Fruit fly (Drosophila melanogaster) whole organism, wandering third instar larva: ENCODE data around the gene CG31233.

Experiments
- Abd-B ChIP-seq: fragments of >200 bp; optimal IDR thresholded peaks from 2 replicates; lab custom pipeline; 2017; ENCODE audit warnings: missing biosample characterization, missing genetic modification characterization
- CG32264 ChIP-seq: fragments of 200-800 bp; sonication (Bioruptor generic); optimal IDR thresholded peaks from 2 replicates; lab custom pipeline; 2016; ENCODE audit warnings: missing biosample characterization, missing genetic modification characterization
- CG9705 ChIP-seq: fragments of 200-800 bp; sonication (Bioruptor generic); optimal IDR thresholded peaks from 2 replicates; lab custom pipeline; 2018; ENCODE audit warnings: missing biosample characterization, mild to moderate bottlenecking, missing genetic modification characterization
- CrebA ChIP-seq: fragments of 200-800 bp; sonication (Bioruptor generic); optimal IDR thresholded peaks from 2 replicates; lab custom pipeline; 2016; ENCODE audit warnings: missing biosample characterization, mild to moderate bottlenecking, missing genetic modification characterization, borderline replicate concordance
- Dfd ChIP-seq: fragments of >200 bp; optimal IDR thresholded peaks from 2 replicates; lab custom pipeline; 2017; ENCODE audit warnings: missing biosample characterization, missing genetic modification characterization
- Dif ChIP-seq: fragments of 200-275, 200-300 bp; sonication (Bioruptor generic); optimal IDR thresholded peaks from 2 replicates; lab custom pipeline; 2018; ENCODE audit warnings: missing biosample characterization, missing genetic modification characterization; ENCODE audit not compliant: partially characterized antibody
- GATAd ChIP-seq: sonication (Bioruptor generic); optimal IDR thresholded peaks from 2 replicates; lab custom pipeline; 2016; ENCODE audit warnings: missing biosample characterization, missing genetic modification characterization
- HLH106 ChIP-seq: fragments of 200-800 bp; optimal IDR thresholded peaks from 3 replicates; lab custom pipeline; 2019; ENCODE audit warnings: missing biosample characterization, mild to moderate bottlenecking, missing genetic modification characterization, moderate library complexity
- Hnf4 ChIP-seq: fragments of 200-800 bp; sonication (Bioruptor generic); optimal IDR thresholded peaks from 2 replicates; lab custom pipeline; 2016; ENCODE audit warnings: missing biosample characterization, mild to moderate bottlenecking, missing genetic modification characterization
- Hr78 ChIP-seq: fragments of >200 bp; optimal IDR thresholded peaks from 2 replicates; lab custom pipeline; 2017; ENCODE audit warnings: missing biosample characterization, missing genetic modification characterization
- Hr83 ChIP-seq: fragments of 200-300 bp; sonication (Bioruptor generic); optimal IDR thresholded peaks from 2 replicates; lab custom pipeline; 2016; ENCODE audit warnings: missing biosample characterization, mild to moderate bottlenecking, missing genetic modification characterization, moderate library complexity; ENCODE audit not compliant: poor library complexity, severe bottlenecking
- Jra ChIP-seq: sonication (Bioruptor generic); optimal IDR thresholded peaks from 2 replicates; lab custom pipeline; 2016; ENCODE audit warnings: missing biosample characterization, missing genetic modification characterization
- Mio ChIP-seq: sonication (Bioruptor generic); optimal IDR thresholded peaks from 2 replicates; lab custom pipeline; 2016; ENCODE audit warnings: missing biosample characterization, missing genetic modification characterization
- Myc ChIP-seq: fragments of >200 bp; optimal IDR thresholded peaks from 2 replicates; lab custom pipeline; 2017
- N ChIP-seq: fragments of >200 bp; optimal IDR thresholded peaks from 2 replicates; lab custom pipeline; 2018; ENCODE audit warnings: missing biosample characterization, missing external identifiers, missing genetic modification characterization
- OdsH ChIP-seq: fragments of 200-800 bp; sonication (Bioruptor generic); optimal IDR thresholded peaks from 2 replicates; lab custom pipeline; 2016; ENCODE audit warnings: missing biosample characterization, mild to moderate bottlenecking, missing genetic modification characterization
- Rel ChIP-seq, 2 experiments: fragments of 200-800 bp; sonication (Bioruptor generic) in 1 of 2; optimal IDR thresholded peaks; 2 replicates in 1 of 2; 3 replicates in 1 of 2; lab custom pipeline; 2016 to 2019; ENCODE audit warnings: mild to moderate bottlenecking in 2 of 2, missing biosample characterization in 2 of 2, missing genetic modification characterization in 2 of 2, moderate library complexity in 1 of 2
- Sp1 ChIP-seq: fragments of 200-800 bp; sonication (Bioruptor generic); optimal IDR thresholded peaks from 3 replicates; lab custom pipeline; 2019; ENCODE audit warnings: missing biosample characterization, mild to moderate bottlenecking, missing genetic modification characterization, moderate library complexity
- Vsx2 ChIP-seq: fragments of 200-300, 225-300 bp; sonication (Bioruptor generic); optimal IDR thresholded peaks from 2 replicates; lab custom pipeline; 2018; ENCODE audit warnings: missing biosample characterization, missing genetic modification characterization; ENCODE audit not compliant: partially characterized antibody
- br ChIP-seq: fragments of 200-800 bp; sonication (Bioruptor generic); optimal IDR thresholded peaks from 2 replicates; lab custom pipeline; 2016; ENCODE audit warnings: missing biosample characterization, missing genetic modification characterization
- brk ChIP-seq: fragments of 200-800 bp; sonication (Bioruptor generic); optimal IDR thresholded peaks from 2 replicates; lab custom pipeline; 2016; ENCODE audit warnings: missing biosample characterization, mild to moderate bottlenecking, missing genetic modification characterization
- dl ChIP-seq, 2 experiments: fragments of 175-275, 200-275 bp in 1 of 2; fragments of 200-275 bp in 1 of 2; sonication (Bioruptor generic); optimal IDR thresholded peaks; lab custom pipeline; 2018; ENCODE audit warnings: mild to moderate bottlenecking in 2 of 2, missing biosample characterization in 2 of 2, missing genetic modification characterization in 2 of 2, moderate library complexity in 2 of 2; ENCODE audit not compliant: partially characterized antibody in 2 of 2, insufficient read depth in 1 of 2
- dmrt93B ChIP-seq: fragments of 200-800 bp; sonication (Bioruptor generic); optimal IDR thresholded peaks from 2 replicates; lab custom pipeline; 2018; ENCODE audit warnings: missing biosample characterization, mild to moderate bottlenecking, missing genetic modification characterization
- dsf ChIP-seq: sonication (Bioruptor generic); optimal IDR thresholded peaks from 2 replicates; lab custom pipeline; 2016; ENCODE audit warnings: missing biosample characterization, missing genetic modification characterization, borderline replicate concordance
- ey ChIP-seq: fragments of 200-800 bp; sonication (Bioruptor generic); optimal IDR thresholded peaks from 2 replicates; lab custom pipeline; 2016; ENCODE audit warnings: missing biosample characterization, missing genetic modification characterization
- foxo ChIP-seq, 2 experiments: fragments of 200-800 bp; sonication (Bioruptor generic); optimal IDR thresholded peaks; 2 replicates in 1 of 2; 3 replicates in 1 of 2; lab custom pipeline; 2016 to 2017; ENCODE audit warnings: missing biosample characterization in 2 of 2, missing genetic modification characterization in 2 of 2
- fru ChIP-seq: fragments of 200-800 bp; sonication (Bioruptor generic); optimal IDR thresholded peaks from 3 replicates; lab custom pipeline; 2016; ENCODE audit warnings: missing biosample characterization, mild to moderate bottlenecking, missing genetic modification characterization
- h ChIP-seq: fragments of 200-800 bp; sonication (Bioruptor generic); optimal IDR thresholded peaks from 3 replicates; lab custom pipeline; 2016; ENCODE audit warnings: missing biosample characterization, mild to moderate bottlenecking, missing genetic modification characterization
- jim ChIP-seq: fragments of 175-275, 200-325 bp; sonication (Bioruptor generic); optimal IDR thresholded peaks from 2 replicates; lab custom pipeline; 2016; ENCODE audit warnings: missing biosample characterization, mild to moderate bottlenecking, missing genetic modification characterization
- lola ChIP-seq: fragments of >200 bp; optimal IDR thresholded peaks from 2 replicates; lab custom pipeline; 2017; ENCODE audit warnings: missing biosample characterization, missing genetic modification characterization
- pan ChIP-seq: fragments of >200 bp; optimal IDR thresholded peaks from 2 replicates; lab custom pipeline; 2017
- psq ChIP-seq: fragments of 200-800 bp; sonication (Bioruptor generic); optimal IDR thresholded peaks from 3 replicates; lab custom pipeline; 2017; ENCODE audit warnings: missing biosample characterization, mild to moderate bottlenecking, missing genetic modification characterization, moderate library complexity
- rgr ChIP-seq: fragments of 200-800 bp; sonication (Bioruptor generic); optimal IDR thresholded peaks from 3 replicates; lab custom pipeline; 2016; ENCODE audit warnings: missing biosample characterization, mild to moderate bottlenecking, missing genetic modification characterization
- sage ChIP-seq: fragments of 200-800 bp; sonication (Bioruptor generic); optimal IDR thresholded peaks from 2 replicates; lab custom pipeline; 2016; ENCODE audit warnings: missing biosample characterization, mild to moderate bottlenecking, missing genetic modification characterization
- sv ChIP-seq: fragments of 200-800 bp; sonication (Bioruptor generic); optimal IDR thresholded peaks from 3 replicates; lab custom pipeline; 2016; ENCODE audit warnings: missing biosample characterization, missing genetic modification characterization
- tai ChIP-seq: sonication (Bioruptor generic); optimal IDR thresholded peaks from 2 replicates; lab custom pipeline; 2016; ENCODE audit warnings: missing biosample characterization, missing genetic modification characterization
- usp ChIP-seq: fragments of >200 bp; optimal IDR thresholded peaks from 2 replicates; lab custom pipeline; 2017; ENCODE audit warnings: missing biosample characterization, missing genetic modification characterization
- woc ChIP-seq: sonication (Bioruptor generic); optimal IDR thresholded peaks from 2 replicates; lab custom pipeline; 2016; ENCODE audit warnings: missing biosample characterization, mild to moderate bottlenecking, missing genetic modification characterization

The CG31233 gene

dm6 chr3R:21730955-21731354 is 18.7 kb upstream of the CG31233 start:
- TF ChIP-seq sage (GFP tag; lab: Kevin White, UChicago) (no peak), h (no peak), CG32264 (GFP tag; lab: Kevin White, UChicago) (no peak), jim (GFP tag; lab: Kevin White, UChicago) (no peak), sv (no peak), dsf (GFP tag; lab: Kevin White, UChicago) (no peak), CG9705 (no peak), foxo (GFP tag; optimal IDR thresholded peaks at IDR 0.05; lab: Kevin White, UChicago) (no peak), Hr83 (GFP tag; lab: Kevin White, UChicago) (no peak)
- TF ChIP-seq, all 38 proteins: peak for 0

- TF ChIP-seq woc (GFP tag; lab: Kevin White, UChicago) (no peak), tai (GFP tag; lab: Kevin White, UChicago) (no peak), jim (GFP tag; lab: Kevin White, UChicago) (no peak), pan (lab: Kevin White, UChicago) (no peak), Hr78 (GFP tag; lab: Kevin White, UChicago) (no peak), dl (GFP tag; optimal IDR thresholded peaks at IDR 0.05; lab: Kevin White, UChicago; ENCODE audit: insufficient read depth in 1 of 2, partially characterized antibody in 2 of 2) (no peak), sv (no peak), rgr (GFP tag; lab: Kevin White, UChicago) (no peak), Hnf4 (GFP tag; lab: Kevin White, UChicago) (no peak), Jra (GFP tag; lab: Kevin White, UChicago) (no peak), HLH106 (tag; lab: Kevin White, UChicago) (no peak), sage (GFP tag; lab: Kevin White, UChicago) (no peak), CG32264 (GFP tag; lab: Kevin White, UChicago) (no peak), CG9705 (no peak), Rel (GFP tag; optimal IDR thresholded peaks at IDR 0.05; lab: Kevin White, UChicago) (no peak), Rel (tag; optimal IDR thresholded peaks at IDR 0.05; lab: Kevin White, UChicago) (no peak), psq (no peak), Sp1 (GFP tag; lab: Kevin White, UChicago) (no peak), N (GFP tag; lab: Kevin White, UChicago) (no peak), dsf (GFP tag; lab: Kevin White, UChicago) (no peak)
- TF ChIP-seq, all 38 proteins: peak for 0
Measured at dm6 chr3R:21731682-21732081, 18.0 kb upstream of the CG31233 start.

- no peak for TF ChIP-seq Myc (lab: Kevin White, UChicago)
- peak; percentile 48 for TF ChIP-seq h
- TF ChIP-seq pan (lab: Kevin White, UChicago), result no peak
- no peak for TF ChIP-seq CG9705
- TF ChIP-seq Abd-B, result no peak
- TF ChIP-seq HLH106 (tag; lab: Kevin White, UChicago), result peak; percentile 30
- TF ChIP-seq dsf (GFP tag; lab: Kevin White, UChicago), result no peak
- peak; percentile 7 for TF ChIP-seq Hnf4 (GFP tag; lab: Kevin White, UChicago)
- TF ChIP-seq Dfd (GFP tag; lab: Kevin White, UChicago), result no peak
- TF ChIP-seq jim (GFP tag; lab: Kevin White, UChicago), result no peak
- no peak for TF ChIP-seq CG32264 (GFP tag; lab: Kevin White, UChicago)
- peak in 1 of 2 experiments; percentile 32 for TF ChIP-seq foxo (GFP tag; optimal IDR thresholded peaks at IDR 0.05; lab: Kevin White, UChicago)
- TF ChIP-seq Dif (GFP tag; lab: Kevin White, UChicago), result no peak
- TF ChIP-seq OdsH (GFP tag; lab: Kevin White, UChicago), result peak; percentile 2
- peak; percentile 22 for TF ChIP-seq Sp1 (GFP tag; lab: Kevin White, UChicago)
- no peak for TF ChIP-seq usp (GFP tag; lab: Kevin White, UChicago)
- TF ChIP-seq Hr78 (GFP tag; lab: Kevin White, UChicago), result no peak
- no peak for TF ChIP-seq tai (GFP tag; lab: Kevin White, UChicago)
- TF ChIP-seq N (GFP tag; lab: Kevin White, UChicago), result no peak
- no peak for TF ChIP-seq psq
- no peak for TF ChIP-seq brk (GFP tag; lab: Kevin White, UChicago)
- no peak for TF ChIP-seq dmrt93B (GFP tag; lab: Kevin White, UChicago)
- no peak for TF ChIP-seq Hr83 (GFP tag; lab: Kevin White, UChicago)
- no peak for TF ChIP-seq Mio
- peak; percentile 29 for TF ChIP-seq rgr (GFP tag; lab: Kevin White, UChicago)
- TF ChIP-seq sv, result no peak
- TF ChIP-seq GATAd (GFP tag; lab: Kevin White, UChicago), result no peak
- no peak for TF ChIP-seq fru
- TF ChIP-seq woc (GFP tag; lab: Kevin White, UChicago), result no peak
- TF ChIP-seq ey, result peak; percentile 40
- no peak for TF ChIP-seq sage (GFP tag; lab: Kevin White, UChicago)
- no peak for TF ChIP-seq CrebA (GFP tag; lab: Kevin White, UChicago)
- peak; percentile 16 for TF ChIP-seq br
- TF ChIP-seq Rel (GFP tag; optimal IDR thresholded peaks at IDR 0.05; lab: Kevin White, UChicago), result no peak
- no peak for TF ChIP-seq Rel (tag; optimal IDR thresholded peaks at IDR 0.05; lab: Kevin White, UChicago)
- no peak for TF ChIP-seq Vsx2 (GFP tag; lab: Kevin White, UChicago)
- TF ChIP-seq lola (GFP tag; lab: Kevin White, UChicago), result no peak
- no peak for TF ChIP-seq dl (GFP tag; optimal IDR thresholded peaks at IDR 0.05; lab: Kevin White, UChicago; ENCODE audit: insufficient read depth in 1 of 2, partially characterized antibody in 2 of 2)
- TF ChIP-seq Jra (GFP tag; lab: Kevin White, UChicago), result no peak
Measured at dm6 chr3R:21732901-21733300, 16.8 kb upstream of the CG31233 start.
